Worm (Caenorhabditis elegans): Measurements from ENCODE around the gene otpl-5.

DNA sequence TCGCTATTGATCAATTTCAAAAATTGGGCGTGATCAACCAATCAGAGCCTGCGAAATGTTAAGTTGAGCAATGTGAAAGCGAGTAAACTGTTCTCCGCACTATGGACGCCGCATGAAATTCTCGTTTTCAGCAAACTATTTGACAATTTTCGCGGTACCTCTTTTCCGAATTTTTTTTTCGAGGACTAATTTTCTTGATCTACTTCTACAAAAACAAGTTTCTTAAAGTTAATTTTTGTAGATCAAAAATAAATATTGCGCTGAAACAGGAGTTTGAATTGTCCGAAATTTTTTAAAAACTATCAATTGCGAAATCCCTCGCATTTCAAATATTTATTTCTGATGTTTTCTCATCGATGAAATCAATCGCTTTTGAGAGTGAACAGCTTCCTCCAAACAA, 11.6 kb upstream of the otpl-5 start:
- TF ChIP-seq unc-62 (GFP tag; optimal IDR thresholded peaks at IDR 0.05) (no peak), nhr-19 (GFP tag; conservative IDR thresholded peaks at IDR 0.05) (no peak), C16A3.4 (tag; optimal IDR thresholded peaks at IDR 0.05) (no peak), elt-2 (tag; optimal IDR thresholded peaks at IDR 0.05) (no peak), ceh-82 (tag; optimal IDR thresholded peaks at IDR 0.05) (no peak), zag-1 (tag; optimal IDR thresholded peaks at IDR 0.05) (no peak), nhr-11 (tag; optimal IDR thresholded peaks at IDR 0.05) (no peak), nhr-90 (tag; optimal IDR thresholded peaks at IDR 0.05; ENCODE audit: poor library complexity) (no peak), nhr-237 (tag; optimal IDR thresholded peaks at IDR 0.05) (no peak), egl-27 (tag; optimal IDR thresholded peaks at IDR 0.05) (no peak), mep-1 (tag; optimal IDR thresholded peaks at IDR 0.05) (no peak), ztf-11 (tag; optimal IDR thresholded peaks at IDR 0.05) (no peak), swsn-7 (tag; optimal IDR thresholded peaks at IDR 0.05) (no peak)
